Worm (Caenorhabditis elegans): ENCODE results near the gene B0524.5.

B0524.5 gene

ce11 chrIII:1931509-1931908 is 37.8 kb upstream of the B0524.5 start:
- peak; percentile 48 for TF ChIP-seq lin-13 (GFP tag; optimal IDR thresholded peaks at IDR 0.05)
- TF ChIP-seq lsy-2 (tag; optimal IDR thresholded peaks at IDR 0.05) = peak; percentile 17 to 63
- TF ChIP-seq lir-3 (tag; optimal IDR thresholded peaks at IDR 0.05; ENCODE audit: poor library complexity) = no peak

DNA sequence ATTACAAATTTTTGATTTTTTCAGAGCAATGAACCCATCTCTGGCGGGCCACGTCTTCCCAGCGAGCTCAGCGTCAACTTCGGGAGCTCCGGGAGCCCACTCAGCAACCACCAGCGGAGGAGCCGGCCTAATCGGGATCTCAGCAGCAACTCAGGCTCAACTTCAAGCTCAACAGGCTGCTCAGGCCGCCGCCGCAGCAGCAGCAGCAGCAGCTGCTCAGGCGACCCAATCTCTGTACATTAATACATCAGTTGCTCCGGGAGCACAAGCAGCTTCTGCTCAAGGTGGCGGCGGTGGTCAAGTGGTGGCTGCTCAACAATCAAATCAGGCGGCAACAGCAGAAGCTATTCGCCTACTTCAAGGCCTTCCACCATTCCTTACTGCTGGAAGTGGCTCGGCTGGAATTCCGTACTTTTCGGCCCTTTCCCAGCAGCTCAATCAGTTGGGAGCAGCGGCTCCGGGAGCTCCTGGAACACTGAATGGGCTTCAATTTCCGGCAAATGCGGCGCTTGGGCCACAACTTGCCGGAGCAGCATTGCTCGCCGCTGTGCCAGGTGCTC is 37.1 kb upstream of the B0524.5 start:
- TF ChIP-seq elt-2 (tag; optimal IDR thresholded peaks at IDR 0.05) (no peak), nhr-85 (tag) (peak; percentile 55), nhr-71 (tag; optimal IDR thresholded peaks at IDR 0.05) (no peak), Y116A8C.19 (tag; optimal IDR thresholded peaks at IDR 0.05; ENCODE audit: borderline replicate concordance) (no peak), mep-1 (tag; optimal IDR thresholded peaks at IDR 0.05) (no peak), unc-98 (GFP tag; IDR thresholded peaks at IDR 0.05) (no peak), sptf-1 (tag; optimal IDR thresholded peaks at IDR 0.05) (no peak), ceh-90 (tag; optimal IDR thresholded peaks at IDR 0.05) (no peak), efl-1 (optimal IDR thresholded peaks at IDR 0.05) (no peak), efl-1 (GFP tag; optimal IDR thresholded peaks at IDR 0.05 in 1 of 2) (peak in 1 of 2 experiments; percentile 87), ceh-8 (GFP tag; optimal IDR thresholded peaks at IDR 0.05) (peak; percentile 12), lin-39 (tag; optimal IDR thresholded peaks at IDR 0.05) (no peak), snpc-4 (tag; optimal IDR thresholded peaks at IDR 0.05) (no peak), nhr-76 (tag; optimal IDR thresholded peaks at IDR 0.05) (no peak), egl-13 (tag; optimal IDR thresholded peaks at IDR 0.05) (no peak), grh-1 (GFP tag; IDR thresholded peaks at IDR 0.05) (no peak), C04F5.9 (tag; optimal IDR thresholded peaks at IDR 0.05) (no peak), tlp-1 (tag; optimal IDR thresholded peaks at IDR 0.05) (no peak), ama-1 (optimal IDR thresholded peaks at IDR 0.05) (no peak), rnt-1 (tag; optimal IDR thresholded peaks at IDR 0.05) (no peak), lin-35 (GFP tag; optimal IDR thresholded peaks at IDR 0.05) (no peak), nhr-84 (tag; optimal IDR thresholded peaks at IDR 0.05) (no peak)

- TF ChIP-seq ceh-88 (GFP tag; IDR thresholded peaks at IDR 0.05) (no peak), dsc-1 (tag; optimal IDR thresholded peaks at IDR 0.05) (no peak), lin-13 (GFP tag; optimal IDR thresholded peaks at IDR 0.05) (peak; percentile 52), lsy-2 (tag; optimal IDR thresholded peaks at IDR 0.05) (peak in 1 of 2 experiments; percentile 55), unc-86 (tag; optimal IDR thresholded peaks at IDR 0.05) (no peak), mab-9 (GFP tag; IDR thresholded peaks at IDR 0.05) (no peak), ceh-63 (GFP tag; optimal IDR thresholded peaks at IDR 0.05) (no peak), nhr-12 (tag; optimal IDR thresholded peaks at IDR 0.05) (no peak), nhr-85 (tag) (peak; percentile 20), nhr-84 (tag; optimal IDR thresholded peaks at IDR 0.05) (no peak), snu-23 (GFP tag; optimal IDR thresholded peaks at IDR 0.05) (no peak), ztf-11 (tag; optimal IDR thresholded peaks at IDR 0.05) (no peak), elt-3 (tag; optimal IDR thresholded peaks at IDR 0.05) (no peak)
Observed at ce11 chrIII:1928741-1929499, 35.2 kb upstream of the B0524.5 start.

DNA sequence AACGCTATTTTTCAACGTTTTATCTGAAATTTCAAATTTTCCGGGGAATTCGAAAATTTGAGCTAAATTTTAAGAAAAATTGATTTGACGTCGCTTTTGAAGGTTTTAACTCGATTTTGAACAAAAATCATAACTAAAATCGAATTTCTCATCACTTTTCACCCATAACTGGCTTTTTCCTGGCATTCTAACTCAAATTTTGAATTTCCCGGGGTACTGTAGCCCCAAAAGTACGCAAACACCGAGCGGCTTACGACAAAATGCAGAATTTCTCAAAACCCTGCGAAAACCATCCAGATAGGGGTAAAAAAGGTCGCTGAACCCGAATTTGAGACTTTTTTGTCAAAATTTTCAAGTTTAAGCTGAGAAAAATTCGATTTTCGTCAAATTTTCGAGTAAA is 33.5 kb upstream of the B0524.5 start:
- TF ChIP-seq lir-3 (tag; optimal IDR thresholded peaks at IDR 0.05; ENCODE audit: poor library complexity) (no peak), unc-98 (GFP tag; IDR thresholded peaks at IDR 0.05) (no peak), isw-1 (GFP tag; IDR thresholded peaks at IDR 0.05) (no peak), aha-1 (tag; optimal IDR thresholded peaks at IDR 0.05) (no peak), lsy-2 (tag; optimal IDR thresholded peaks at IDR 0.05) (peak in 1 of 2 experiments; percentile 55), skn-1 (tag; optimal IDR thresholded peaks at IDR 0.05) (no peak), nhr-237 (tag; optimal IDR thresholded peaks at IDR 0.05) (no peak), zag-1 (tag; optimal IDR thresholded peaks at IDR 0.05) (no peak), vab-15 (tag; optimal IDR thresholded peaks at IDR 0.05) (no peak), hpl-2 (GFP tag; optimal IDR thresholded peaks at IDR 0.05) (no peak), lin-14 (GFP tag; optimal IDR thresholded peaks at IDR 0.05) (no peak), ceh-8 (GFP tag; optimal IDR thresholded peaks at IDR 0.05) (no peak), lin-13 (GFP tag; optimal IDR thresholded peaks at IDR 0.05) (peak; percentile 48), elt-2 (tag; optimal IDR thresholded peaks at IDR 0.05) (no peak)
